Worm (Caenorhabditis elegans) whole organism, L1 larva: Measurements from ENCODE around the gene ubh-4.

Experiments used
- C16A3.4 ChIP-seq: fragments of 150-350 bp; optimal IDR thresholded peaks from 2 replicates; lab custom pipeline; 2014; ENCODE audit warnings: missing biosample characterization, missing genetic modification characterization
- C34B4.2 ChIP-seq: sonication (generic microtip); optimal IDR thresholded peaks from 2 replicates; lab custom pipeline; 2017; ENCODE audit warnings: mild to moderate bottlenecking, missing genetic modification characterization, missing compliant biosample characterization
- F16B12.6 ChIP-seq: fragments of 150-350 bp; optimal IDR thresholded peaks from 2 replicates; lab custom pipeline; 2014; ENCODE audit warnings: missing biosample characterization, missing genetic modification characterization
- Y116A8C.19 ChIP-seq: sonication (generic microtip); optimal IDR thresholded peaks from 2 replicates; lab custom pipeline; 2016; ENCODE audit warnings: missing compliant biosample characterization, missing genetic modification characterization, borderline replicate concordance
- aly-2 ChIP-seq: fragments of 150-350 bp; optimal IDR thresholded peaks from 2 replicates; lab custom pipeline; 2014; ENCODE audit warnings: missing biosample characterization, missing genetic modification characterization
- ama-1 ChIP-seq: fragments of 150-350 bp; optimal IDR thresholded peaks from 2 replicates; lab custom pipeline; 2014
- blmp-1 ChIP-seq: fragments of 150-350 bp; optimal IDR thresholded peaks from 2 replicates; lab custom pipeline; 2014; ENCODE audit warnings: missing biosample characterization, missing genetic modification characterization
- ceh-8 ChIP-seq: fragments of 200-800 bp; sonication (Bioruptor generic); optimal IDR thresholded peaks from 2 replicates; lab custom pipeline; 2018; ENCODE audit warnings: mild to moderate bottlenecking, missing genetic modification characterization, moderate library complexity, missing compliant biosample characterization
- ceh-82 ChIP-seq, 3 experiments: fragments of 150-350 bp in 1 of 3; sonication (generic microtip) in 2 of 3; optimal IDR thresholded peaks; 2 replicates each; lab custom pipeline; 2014 to 2017; ENCODE audit warnings: missing biosample characterization in 3 of 3, missing genetic modification characterization in 3 of 3
- dpl-1 ChIP-seq, 3 experiments: fragments of 150-350 bp in 2 of 3; sonication (generic microtip) in 1 of 3; optimal IDR thresholded peaks; 2 replicates each; lab custom pipeline; 2014 to 2017; ENCODE audit warnings: missing biosample characterization in 3 of 3, missing genetic modification characterization in 3 of 3, missing genetic modification reagents in 3 of 3
- dsc-1 ChIP-seq: sonication (generic microtip); optimal IDR thresholded peaks from 2 replicates; lab custom pipeline; 2016; ENCODE audit warnings: mild to moderate bottlenecking, missing genetic modification characterization, missing compliant biosample characterization
- efl-1 ChIP-seq, 4 experiments: fragments of 150-350 bp; optimal IDR thresholded peaks in 3 of 4; peaks in 1 of 4; 1 replicate in 1 of 4; 2 replicates in 3 of 4; lab custom pipeline; 2014; ENCODE audit warnings: missing biosample characterization in 2 of 4, missing genetic modification characterization in 2 of 4, missing genetic modification reagents in 2 of 4
- efl-3 ChIP-seq: fragments of 200-800 bp; sonication (Bioruptor generic); optimal IDR thresholded peaks from 2 replicates; lab custom pipeline; 2018; ENCODE audit warnings: mild to moderate bottlenecking, missing genetic modification characterization, missing compliant biosample characterization
- egl-13 ChIP-seq: sonication (generic microtip); optimal IDR thresholded peaks from 2 replicates; lab custom pipeline; 2016; ENCODE audit warnings: missing genotype, missing genetic modification reagents, missing genetic modification characterization, missing compliant biosample characterization
- elt-2 ChIP-seq: sonication (generic microtip); optimal IDR thresholded peaks from 2 replicates; lab custom pipeline; 2016; ENCODE audit warnings: missing genetic modification characterization, mild to moderate bottlenecking, inconsistent platforms, missing compliant biosample characterization, missing genetic modification reagents
- elt-3 ChIP-seq, 6 experiments: fragments of 150-350 bp in 1 of 6; sonication (generic microtip); optimal IDR thresholded peaks; 2 replicates each; lab custom pipeline; 2017 to 2018; ENCODE audit warnings: missing biosample characterization in 6 of 6, missing genetic modification characterization in 6 of 6, inconsistent platforms in 1 of 6
- fkh-4 ChIP-seq: sonication (generic microtip); optimal IDR thresholded peaks from 2 replicates; lab custom pipeline; 2016; ENCODE audit warnings: missing compliant biosample characterization, missing genetic modification characterization, borderline replicate concordance
- fkh-8 ChIP-seq: sonication (generic microtip); optimal IDR thresholded peaks from 2 replicates; lab custom pipeline; 2016; ENCODE audit warnings: mild to moderate bottlenecking, missing genetic modification characterization, missing compliant biosample characterization
- fos-1 ChIP-seq: fragments of 150-350 bp; optimal IDR thresholded peaks from 2 replicates; lab custom pipeline; 2014; ENCODE audit warnings: missing biosample characterization, missing genetic modification characterization
- hpl-2 ChIP-seq: fragments of 150-350 bp; optimal IDR thresholded peaks from 2 replicates; lab custom pipeline; 2014; ENCODE audit warnings: missing biosample characterization, missing genetic modification reagents, missing genetic modification characterization
- isw-1 ChIP-seq: fragments of 200-800 bp; sonication (Bioruptor generic); IDR thresholded peaks from 2 replicates; pipeline ENCODE4 v1.3.6; 2022; ENCODE audit warnings: missing genetic modification characterization, missing compliant biosample characterization
- jun-1 ChIP-seq: fragments of 150-350 bp; optimal IDR thresholded peaks from 2 replicates; lab custom pipeline; 2014; ENCODE audit warnings: missing biosample characterization, missing genetic modification reagents, missing genetic modification characterization
- lin-13 ChIP-seq: fragments of 150-350 bp; optimal IDR thresholded peaks from 2 replicates; lab custom pipeline; 2014; ENCODE audit warnings: missing biosample characterization, missing genetic modification reagents, missing genetic modification characterization
- lin-14 ChIP-seq: fragments of 200-800 bp; sonication (Bioruptor generic); optimal IDR thresholded peaks from 2 replicates; lab custom pipeline; 2018; ENCODE audit warnings: mild to moderate bottlenecking, missing genetic modification characterization, moderate library complexity, missing compliant biosample characterization
- lin-35 ChIP-seq, 2 experiments: fragments of 150-350 bp; optimal IDR thresholded peaks; 2 replicates each; lab custom pipeline; 2014; ENCODE audit warnings: missing biosample characterization in 2 of 2, missing genetic modification characterization in 2 of 2, missing genetic modification reagents in 2 of 2
- lir-3 ChIP-seq: sonication (generic microtip); optimal IDR thresholded peaks from 2 replicates; lab custom pipeline; 2016; ENCODE audit warnings: mild to moderate bottlenecking, missing genetic modification characterization, moderate library complexity, missing compliant biosample characterization; ENCODE audit not compliant: poor library complexity
- lsy-2 ChIP-seq, 2 experiments: fragments of 150-350 bp; optimal IDR thresholded peaks; 2 replicates each; lab custom pipeline; 2014; ENCODE audit warnings: missing biosample characterization in 2 of 2, missing genetic modification characterization in 2 of 2
- mab-9 ChIP-seq: fragments of 200-800 bp; sonication (Bioruptor generic); IDR thresholded peaks from 2 replicates; pipeline ENCODE4 v1.3.6; 2022; ENCODE audit warnings: missing genetic modification reagents, missing genetic modification characterization, missing compliant biosample characterization
- mdl-1 ChIP-seq, 2 experiments: fragments of 150-350 bp; optimal IDR thresholded peaks; 2 replicates each; lab custom pipeline; 2014 to 2017; ENCODE audit warnings: missing biosample characterization in 2 of 2, missing genetic modification characterization in 2 of 2, inconsistent platforms in 1 of 2
- mef-2 ChIP-seq: fragments of 150-350 bp; optimal IDR thresholded peaks from 2 replicates; lab custom pipeline; 2014; ENCODE audit warnings: missing biosample characterization, missing genetic modification characterization
- nhr-20 ChIP-seq: sonication (generic microtip); optimal IDR thresholded peaks from 2 replicates; lab custom pipeline; 2016; ENCODE audit warnings: mild to moderate bottlenecking, missing genetic modification characterization, missing compliant biosample characterization
- nhr-237 ChIP-seq: fragments of 150-350 bp; optimal IDR thresholded peaks from 2 replicates; lab custom pipeline; 2014; ENCODE audit warnings: missing biosample characterization, missing genetic modification characterization
- nhr-28 ChIP-seq: fragments of 150-350 bp; optimal IDR thresholded peaks from 2 replicates; lab custom pipeline; 2014; ENCODE audit warnings: missing biosample characterization, missing genetic modification characterization
- nhr-84 ChIP-seq: sonication (generic microtip); optimal IDR thresholded peaks from 2 replicates; lab custom pipeline; 2017; ENCODE audit warnings: missing biosample characterization, missing genetic modification characterization
- nhr-85 ChIP-seq: sonication (generic microtip); peaks from one replicate; lab custom pipeline; 2016; ENCODE audit warnings: missing genetic modification characterization, inconsistent platforms, missing compliant biosample characterization
- pax-3 ChIP-seq: fragments of 200-800 bp; sonication (Bioruptor generic); optimal IDR thresholded peaks from 2 replicates; lab custom pipeline; 2018; ENCODE audit warnings: mild to moderate bottlenecking, missing genetic modification characterization, moderate library complexity, missing compliant biosample characterization
- rnt-1 ChIP-seq: sonication (generic microtip); optimal IDR thresholded peaks from 2 replicates; lab custom pipeline; 2016; ENCODE audit warnings: mild to moderate bottlenecking, missing genetic modification characterization, moderate library complexity, missing compliant biosample characterization
- skn-1 ChIP-seq: fragments of 150-350 bp; optimal IDR thresholded peaks from 2 replicates; lab custom pipeline; 2014; ENCODE audit warnings: missing biosample characterization, missing genetic modification characterization
- snpc-4 ChIP-seq: fragments of 150-350 bp; optimal IDR thresholded peaks from 2 replicates; lab custom pipeline; 2014; ENCODE audit warnings: missing biosample characterization, missing genetic modification characterization
- snu-23 ChIP-seq: sonication (generic microtip); optimal IDR thresholded peaks from 2 replicates; lab custom pipeline; 2016; ENCODE audit warnings: missing genetic modification characterization, missing compliant biosample characterization
- sptf-1 ChIP-seq: fragments of 150-350 bp; optimal IDR thresholded peaks from 2 replicates; lab custom pipeline; 2014; ENCODE audit warnings: missing biosample characterization, missing genetic modification characterization
- swsn-7 ChIP-seq: sonication (generic microtip); optimal IDR thresholded peaks from 2 replicates; lab custom pipeline; 2016; ENCODE audit warnings: missing genetic modification characterization, missing compliant biosample characterization
- tbx-2 ChIP-seq: sonication (generic microtip); optimal IDR thresholded peaks from 2 replicates; lab custom pipeline; 2016; ENCODE audit warnings: missing genetic modification characterization, missing compliant biosample characterization
- tlp-1 ChIP-seq: fragments of 150-350 bp; optimal IDR thresholded peaks from 2 replicates; lab custom pipeline; 2014; ENCODE audit warnings: missing biosample characterization, missing genetic modification characterization
- unc-130 ChIP-seq: fragments of 150-350 bp; optimal IDR thresholded peaks from 2 replicates; lab custom pipeline; 2017; ENCODE audit warnings: missing biosample characterization, missing genetic modification characterization, inconsistent platforms
- unc-30 ChIP-seq: sonication (generic microtip); optimal IDR thresholded peaks from 2 replicates; lab custom pipeline; 2017; ENCODE audit warnings: missing biosample characterization, missing genetic modification characterization
- vab-15 ChIP-seq: sonication (generic microtip); optimal IDR thresholded peaks from 2 replicates; lab custom pipeline; 2017; ENCODE audit warnings: missing genotype, mild to moderate bottlenecking, missing genetic modification characterization, missing compliant biosample characterization
- zag-1 ChIP-seq: fragments of 150-350 bp; optimal IDR thresholded peaks from 2 replicates; lab custom pipeline; 2014; ENCODE audit warnings: missing biosample characterization, missing genetic modification characterization
- zip-4 ChIP-seq: fragments of 200-800 bp; sonication (Bioruptor generic); optimal IDR thresholded peaks from 2 replicates; lab custom pipeline; 2018; ENCODE audit warnings: mild to moderate bottlenecking, missing genetic modification characterization, moderate library complexity, missing compliant biosample characterization
- ztf-11 ChIP-seq, 2 experiments: sonication (generic microtip); optimal IDR thresholded peaks; 2 replicates each; lab custom pipeline; 2016 to 2017; ENCODE audit warnings: missing genetic modification characterization in 2 of 2, missing biosample characterization in 1 of 2, missing compliant biosample characterization in 1 of 2

Gene ubh-4

ce11 chrII:8016761-8017160 is 22.6 kb downstream of the ubh-4 start (continued):
- TF ChIP-seq jun-1 (peak; percentile 54), rnt-1 (tag; lab: Kevin White, UChicago) (no peak), nhr-28 (tag; lab: Kevin White, UChicago) (no peak), lin-13 (GFP tag; lab: Kevin White, UChicago) (peak; percentile 56), zag-1 (no peak), nhr-237 (tag; lab: Kevin White, UChicago) (no peak)
- TF ChIP-seq, all 84 proteins: peak for 38

DNA sequence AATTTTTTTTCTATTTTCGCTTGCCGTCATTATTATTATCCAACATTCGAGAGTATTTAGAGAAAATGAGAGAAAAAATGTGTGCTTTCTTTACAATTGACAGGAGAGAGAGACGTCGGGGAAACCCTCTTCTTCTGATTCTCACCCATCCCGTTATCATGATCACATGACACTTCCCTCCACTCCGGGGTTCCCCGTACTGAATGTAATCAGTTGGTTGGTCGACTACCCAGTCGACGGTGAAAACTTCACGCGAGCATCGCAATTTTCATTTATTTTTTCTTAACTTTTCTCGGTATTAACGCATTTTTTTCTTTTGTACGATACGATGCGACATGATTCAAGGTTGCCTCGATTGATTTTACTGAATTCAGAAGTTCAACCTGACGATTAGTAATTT is 23.2 kb downstream of the ubh-4 start:
- peak; percentile 59 for TF ChIP-seq C16A3.4 (tag; lab: Kevin White, UChicago)
- TF ChIP-seq nhr-237 (tag; lab: Kevin White, UChicago), result no peak
- TF ChIP-seq elt-3 (tag; optimal IDR thresholded peaks at IDR 0.05; lab: Kevin White, UChicago), result peak in 3 of 6 experiments; percentile 51 to 69 (median 67)
- TF ChIP-seq rnt-1 (tag; lab: Kevin White, UChicago), result peak; percentile 62
- TF ChIP-seq efl-3 (GFP tag; lab: Kevin White, UChicago), result no peak
- TF ChIP-seq elt-2 (tag; lab: Kevin White, UChicago), result no peak
- TF ChIP-seq blmp-1 (tag; lab: Kevin White, UChicago), result peak; percentile 77
- no peak for TF ChIP-seq mab-9 (GFP tag; lab: Robert Waterston, UW)
- TF ChIP-seq ceh-82 (tag; optimal IDR thresholded peaks at IDR 0.05; lab: Kevin White, UChicago), result no peak
- TF ChIP-seq tlp-1 (tag; lab: Kevin White, UChicago), result no peak
- no peak for TF ChIP-seq nhr-84 (tag; lab: Kevin White, UChicago)
- TF ChIP-seq hpl-2, result no peak
- TF ChIP-seq mef-2 (tag; lab: Kevin White, UChicago), result no peak
- TF ChIP-seq ceh-8 (GFP tag; lab: Kevin White, UChicago), result no peak
- TF ChIP-seq lin-14, result peak; percentile 73
- TF ChIP-seq snu-23 (GFP tag; lab: Kevin White, UChicago), result peak; percentile 63
- no peak for TF ChIP-seq ztf-11 (tag; optimal IDR thresholded peaks at IDR 0.05; lab: Kevin White, UChicago)
- no peak for TF ChIP-seq dsc-1 (tag; lab: Kevin White, UChicago)
- TF ChIP-seq fos-1 (tag; lab: Kevin White, UChicago), result no peak
- peak; percentile 61 for TF ChIP-seq swsn-7 (tag; lab: Kevin White, UChicago)
- no peak for TF ChIP-seq isw-1 (GFP tag; lab: Robert Waterston, UW)
- TF ChIP-seq mdl-1 (tag; optimal IDR thresholded peaks at IDR 0.05; lab: Kevin White, UChicago), result peak in 1 of 2 experiments; percentile 83
- TF ChIP-seq C34B4.2, result no peak
- TF ChIP-seq Y116A8C.19 (tag; lab: Kevin White, UChicago), result no peak
- TF ChIP-seq lir-3 (tag; lab: Kevin White, UChicago), result peak; percentile 40
- TF ChIP-seq vab-15, result no peak
- peak; percentile 64 for TF ChIP-seq nhr-85 (tag; lab: Kevin White, UChicago)
- no peak for TF ChIP-seq sptf-1 (tag; lab: Kevin White, UChicago)
- no peak for TF ChIP-seq unc-30 (tag; lab: Kevin White, UChicago)
- TF ChIP-seq fkh-8, result no peak
- TF ChIP-seq jun-1, result peak; percentile 62
- peak; percentile 70 for TF ChIP-seq nhr-20
- TF ChIP-seq unc-130, result peak; percentile 91
- TF ChIP-seq lin-35 (GFP tag; optimal IDR thresholded peaks at IDR 0.05; lab: Kevin White, UChicago), result peak in 1 of 2 experiments; percentile 54
- TF ChIP-seq ama-1 (lab: Kevin White, UChicago), result no peak
- peak; percentile 29 for TF ChIP-seq tbx-2 (tag; lab: Kevin White, UChicago)
- TF ChIP-seq skn-1 (tag; lab: Kevin White, UChicago), result peak; percentile 52
- no peak for TF ChIP-seq zag-1
- no peak for TF ChIP-seq zip-4 (GFP tag; lab: Kevin White, UChicago)
- TF ChIP-seq fkh-4 (tag; lab: Kevin White, UChicago), result no peak
- no peak for TF ChIP-seq snpc-4 (tag; lab: Kevin White, UChicago)
- no peak for TF ChIP-seq pax-3 (tag; lab: Kevin White, UChicago)
- peak in 2 of 3 experiments; percentile 21 to 33 for TF ChIP-seq dpl-1 (GFP tag; optimal IDR thresholded peaks at IDR 0.05; lab: Kevin White, UChicago)
- no peak for TF ChIP-seq F16B12.6 (tag; lab: Kevin White, UChicago)
- TF ChIP-seq egl-13 (tag; lab: Kevin White, UChicago), result no peak
- peak; percentile 18 to 31 for TF ChIP-seq efl-1 (optimal IDR thresholded peaks at IDR 0.05; lab: Kevin White, UChicago)
- TF ChIP-seq efl-1 (GFP tag; optimal IDR thresholded peaks at IDR 0.05 in 1 of 2; lab: Kevin White, UChicago), result peak in 1 of 2 experiments; percentile 42
- no peak for TF ChIP-seq aly-2 (tag; lab: Kevin White, UChicago)
- TF ChIP-seq lsy-2 (tag; optimal IDR thresholded peaks at IDR 0.05; lab: Kevin White, UChicago), result peak; percentile 35 to 76
